Fruit fly (Drosophila melanogaster): Measurements from ENCODE around the gene Gr61a.

The Gr61a gene

DNA sequence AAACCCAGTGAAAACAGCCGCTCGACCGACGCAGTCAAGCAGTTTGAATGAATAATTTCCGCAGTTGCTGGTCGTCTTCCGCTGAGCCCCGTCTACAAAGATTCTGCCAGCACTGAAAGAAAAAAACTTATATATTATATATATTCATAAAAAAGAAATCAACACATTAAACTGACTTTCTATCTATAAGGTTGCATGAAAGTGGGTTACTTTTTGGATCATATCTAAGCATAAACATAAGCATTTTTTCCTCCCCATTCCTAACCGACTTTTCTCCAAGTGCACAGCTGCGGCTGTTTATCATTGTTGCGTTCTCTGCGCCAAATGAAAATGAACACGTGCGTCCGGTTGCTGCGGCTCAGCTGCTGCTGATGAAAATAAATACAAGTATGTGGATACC lies 20.9 kb upstream of the Gr61a start:
- no peak for TF ChIP-seq EcR (GFP tag; optimal IDR thresholded peaks at IDR 0.05)
- no peak for TF ChIP-seq usp (GFP tag; optimal IDR thresholded peaks at IDR 0.05)
- TF ChIP-seq psq (optimal IDR thresholded peaks at IDR 0.05), result no peak
- no peak for TF ChIP-seq Dll (optimal IDR thresholded peaks at IDR 0.05)
- TF ChIP-seq CG8478 (optimal IDR thresholded peaks at IDR 0.05), result no peak
- no peak for TF ChIP-seq pan (optimal IDR thresholded peaks at IDR 0.05)

DNA sequence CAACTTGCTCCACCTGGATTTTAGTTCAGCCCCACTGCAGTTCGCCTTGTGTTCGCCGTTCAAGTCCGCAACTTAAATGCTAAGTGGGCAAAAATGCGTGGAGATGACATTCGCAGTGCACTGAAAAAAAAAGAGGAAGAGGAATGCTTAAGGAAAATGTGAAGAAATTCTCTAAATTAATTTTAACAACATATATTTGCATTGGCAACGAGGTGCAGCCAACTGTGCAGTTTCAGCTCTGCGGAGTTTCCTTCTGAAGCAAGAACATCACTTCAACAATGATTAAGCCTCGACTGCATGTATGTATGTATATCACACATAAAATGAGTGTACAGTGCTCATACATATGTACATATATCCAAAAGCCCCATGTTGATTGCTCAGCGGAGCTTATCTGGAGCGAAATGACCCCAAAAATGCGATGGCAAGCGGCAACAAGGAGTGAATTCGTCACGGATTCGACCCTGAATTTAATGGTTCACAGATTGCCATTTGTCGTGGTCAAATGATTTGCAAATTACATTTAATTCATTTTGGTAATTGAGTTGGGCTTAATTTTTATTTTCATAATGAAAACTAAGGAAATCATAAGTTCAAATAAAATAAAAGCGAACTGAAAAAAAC lies 20.2 kb upstream of the Gr61a start:
- TF ChIP-seq usp (GFP tag; optimal IDR thresholded peaks at IDR 0.05) (no peak), EcR (GFP tag; optimal IDR thresholded peaks at IDR 0.05) (no peak), Dll (optimal IDR thresholded peaks at IDR 0.05) (no peak), pan (optimal IDR thresholded peaks at IDR 0.05) (no peak), CG8478 (optimal IDR thresholded peaks at IDR 0.05) (no peak), psq (optimal IDR thresholded peaks at IDR 0.05) (no peak)

DNA sequence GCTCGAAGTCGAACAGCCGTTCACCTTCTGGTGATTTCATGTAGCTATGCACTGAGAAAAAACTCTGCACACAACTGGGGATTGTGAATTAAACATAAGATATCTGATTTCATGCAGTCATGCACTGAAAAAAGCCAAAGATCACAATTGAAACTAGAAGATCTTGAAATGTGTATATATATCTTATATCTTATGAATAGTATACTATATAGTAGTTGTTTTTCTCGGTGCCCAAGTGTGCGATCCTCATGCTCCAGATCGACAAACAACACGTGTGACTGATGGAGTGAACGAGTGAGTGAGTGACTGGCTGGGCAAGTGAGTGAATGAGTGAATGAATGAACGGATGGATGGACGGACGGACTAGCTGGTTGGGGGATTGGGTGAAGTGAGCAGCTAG lies 19.3 kb upstream of the Gr61a start:
- TF ChIP-seq psq (optimal IDR thresholded peaks at IDR 0.05), result no peak
- TF ChIP-seq pan (optimal IDR thresholded peaks at IDR 0.05), result no peak
- no peak for TF ChIP-seq Dll (optimal IDR thresholded peaks at IDR 0.05)
- TF ChIP-seq usp (GFP tag; optimal IDR thresholded peaks at IDR 0.05), result no peak
- no peak for TF ChIP-seq CG8478 (optimal IDR thresholded peaks at IDR 0.05)
- no peak for TF ChIP-seq EcR (GFP tag; optimal IDR thresholded peaks at IDR 0.05)

- TF ChIP-seq EcR (GFP tag; optimal IDR thresholded peaks at IDR 0.05), result no peak
- no peak for TF ChIP-seq CG8478 (optimal IDR thresholded peaks at IDR 0.05)
- no peak for TF ChIP-seq usp (GFP tag; optimal IDR thresholded peaks at IDR 0.05)
- TF ChIP-seq psq (optimal IDR thresholded peaks at IDR 0.05), result no peak
- no peak for TF ChIP-seq Dll (optimal IDR thresholded peaks at IDR 0.05)
- no peak for TF ChIP-seq pan (optimal IDR thresholded peaks at IDR 0.05)
Measured at dm6 chr3L:822619-823018, 18.6 kb upstream of the Gr61a start.

- TF ChIP-seq pan (optimal IDR thresholded peaks at IDR 0.05) (no peak), CG8478 (optimal IDR thresholded peaks at IDR 0.05) (no peak)
Measured at dm6 chr3L:823597-823996, 17.7 kb upstream of the Gr61a start.

DNA sequence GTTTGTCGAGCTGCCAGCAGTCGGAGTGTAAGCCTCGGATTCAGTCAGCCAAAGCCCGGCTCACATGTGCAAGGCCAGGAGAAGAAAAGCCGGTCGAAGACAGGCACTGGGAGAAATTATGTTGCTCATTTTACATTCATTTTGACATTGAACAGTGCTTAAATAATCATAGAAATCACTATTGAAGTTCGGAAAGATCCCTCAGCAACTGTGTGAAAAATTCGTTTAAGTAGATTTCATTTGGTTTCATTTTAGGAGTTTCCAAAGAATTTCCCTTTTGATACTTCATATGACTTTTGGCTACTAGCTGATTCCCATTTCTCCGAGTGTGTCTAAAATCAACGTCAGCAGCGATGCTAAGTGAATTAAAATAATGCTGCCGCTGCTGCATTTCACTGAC lies 16.8 kb upstream of the Gr61a start:
- no peak for TF ChIP-seq CG8478 (optimal IDR thresholded peaks at IDR 0.05)
- no peak for TF ChIP-seq pan (optimal IDR thresholded peaks at IDR 0.05)
- TF ChIP-seq psq (optimal IDR thresholded peaks at IDR 0.05), result no peak

DNA sequence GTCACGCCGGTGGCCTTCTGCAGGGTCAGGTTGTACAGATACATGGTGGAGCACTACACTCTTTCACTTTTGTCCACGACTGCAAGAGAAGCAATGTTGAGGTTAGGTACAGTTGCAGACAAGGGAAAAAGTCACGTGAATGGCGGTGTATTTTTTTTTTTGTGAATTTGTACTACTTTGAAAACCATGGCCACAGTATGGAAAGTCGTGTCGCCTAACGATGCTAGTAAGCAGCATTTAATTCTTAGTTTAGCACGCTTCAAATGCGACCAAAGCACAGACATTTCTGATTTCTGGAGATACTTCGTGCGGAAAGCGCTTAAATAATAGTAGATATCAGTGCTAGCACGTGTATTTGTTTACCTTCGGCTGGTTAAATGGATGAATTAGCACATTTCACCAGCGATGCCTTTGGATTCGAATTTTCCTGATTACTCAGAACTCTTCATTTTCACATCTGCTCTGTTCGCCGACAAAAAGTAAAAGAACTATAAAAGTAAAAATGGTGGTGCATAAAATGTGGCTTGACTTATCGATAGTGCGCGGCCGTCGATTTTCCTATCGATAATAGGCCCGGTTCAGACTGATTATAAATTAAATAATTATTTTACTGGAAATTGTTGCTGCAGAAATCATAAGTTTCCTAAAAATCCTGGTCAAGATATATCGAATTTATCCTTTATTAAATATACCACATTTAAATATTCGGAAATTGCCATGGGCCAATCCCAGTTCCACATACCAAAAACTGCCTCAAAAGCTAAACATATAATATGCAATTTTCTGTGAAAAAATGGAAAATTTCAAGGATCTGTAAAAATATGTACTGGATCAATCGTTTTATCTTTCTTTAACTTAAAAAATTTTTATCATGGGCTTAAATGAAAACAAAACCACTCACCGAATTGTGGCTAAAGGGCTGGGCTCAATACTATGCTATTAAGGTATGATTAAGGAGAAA lies 8.1 kb upstream of the Gr61a start, which contains the start of gene Sf3b3:
TSS of gene Sf3b3 (minus strand) at position 489 of the 961 bp plus-strand sequence.
- TF ChIP-seq psq (optimal IDR thresholded peaks at IDR 0.05) (no peak), Dll (optimal IDR thresholded peaks at IDR 0.05) (no peak), EcR (GFP tag; optimal IDR thresholded peaks at IDR 0.05) (no peak), usp (GFP tag; optimal IDR thresholded peaks at IDR 0.05) (no peak), CG8478 (optimal IDR thresholded peaks at IDR 0.05) (no peak), pan (optimal IDR thresholded peaks at IDR 0.05) (no peak)

dm6 chr3L:833878-834277 lies 7.4 kb upstream of the Gr61a start, which contains the start of gene CG42553:
CG42553 (plus strand) TSS chr3L:834093.
- TF ChIP-seq pan (optimal IDR thresholded peaks at IDR 0.05), result no peak
- no peak for TF ChIP-seq psq (optimal IDR thresholded peaks at IDR 0.05)
- no peak for TF ChIP-seq Dll (optimal IDR thresholded peaks at IDR 0.05)
- no peak for TF ChIP-seq usp (GFP tag; optimal IDR thresholded peaks at IDR 0.05)
- TF ChIP-seq EcR (GFP tag; optimal IDR thresholded peaks at IDR 0.05), result no peak
- TF ChIP-seq CG8478 (optimal IDR thresholded peaks at IDR 0.05), result no peak

DNA sequence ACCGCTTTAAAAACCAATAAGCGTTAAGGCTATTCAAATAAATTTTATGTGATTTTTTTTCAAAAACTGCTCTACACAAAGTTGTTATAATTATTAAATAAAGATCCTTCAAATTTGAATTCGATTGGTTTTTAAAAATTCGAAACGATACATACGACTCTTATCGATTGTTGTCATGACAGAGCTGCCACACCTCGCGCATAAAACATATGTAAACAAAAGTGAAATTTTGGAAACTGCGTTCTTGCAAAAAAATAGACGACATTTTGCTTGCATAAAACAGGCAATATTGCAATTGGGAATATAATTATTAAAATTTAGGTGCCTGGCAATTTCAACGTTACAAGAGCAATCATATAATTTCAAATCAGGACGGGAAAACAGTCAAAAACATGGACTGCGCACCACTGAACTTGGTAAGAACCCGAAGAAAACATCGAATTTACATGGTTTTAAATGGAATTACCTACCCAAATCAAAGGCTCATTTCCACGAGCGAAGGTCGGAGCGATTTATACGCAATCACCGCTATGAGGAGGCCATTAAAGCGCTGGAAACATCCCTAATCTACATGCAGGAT lies 5.7 kb upstream of the Gr61a start, which contains the start of gene CG42554:
TSS of gene CG42554 (plus strand) at position 229 of the 580 bp plus-strand sequence.
- no peak for TF ChIP-seq usp (GFP tag; optimal IDR thresholded peaks at IDR 0.05)
- TF ChIP-seq EcR (GFP tag; optimal IDR thresholded peaks at IDR 0.05), result no peak
- no peak for TF ChIP-seq psq (optimal IDR thresholded peaks at IDR 0.05)
- TF ChIP-seq pan (optimal IDR thresholded peaks at IDR 0.05), result no peak
- no peak for TF ChIP-seq Dll (optimal IDR thresholded peaks at IDR 0.05)
- no peak for TF ChIP-seq CG8478 (optimal IDR thresholded peaks at IDR 0.05)

- TF ChIP-seq pan (optimal IDR thresholded peaks at IDR 0.05) (no peak), usp (GFP tag; optimal IDR thresholded peaks at IDR 0.05) (no peak), CG8478 (optimal IDR thresholded peaks at IDR 0.05) (no peak), EcR (GFP tag; optimal IDR thresholded peaks at IDR 0.05) (no peak), psq (optimal IDR thresholded peaks at IDR 0.05) (no peak), Dll (optimal IDR thresholded peaks at IDR 0.05) (no peak)
Measured at dm6 chr3L:837552-838187, 3.6 kb upstream of the Gr61a start, which contains the start of the genes CG13901 and CG13887. CG13901 (minus strand) TSS chr3L:837821. CG13887 (plus strand) TSS chr3L:837861.

DNA sequence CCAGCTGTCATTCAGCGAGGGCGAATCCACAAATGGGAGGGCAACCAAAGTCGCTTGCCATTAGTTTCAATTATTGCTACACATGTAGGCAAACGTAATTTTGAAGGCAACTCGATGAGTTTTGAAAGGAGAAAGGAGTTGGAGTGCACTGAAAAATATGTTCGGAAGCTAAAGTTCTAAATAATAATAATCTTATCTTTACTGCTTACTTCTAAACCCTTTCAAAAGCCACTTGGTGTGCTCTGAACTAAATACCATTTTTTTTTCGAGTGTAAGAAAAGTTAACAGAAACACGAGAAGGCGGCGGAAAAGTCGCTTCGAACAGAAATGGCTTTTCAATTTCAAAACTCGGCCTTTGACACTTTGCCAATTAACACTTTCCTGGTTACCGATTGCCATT lies 2.4 kb downstream of the Gr61a start, which contains the start of gene Cep290:
TSS of gene Cep290 (plus strand) at position 301 of the 400 bp plus-strand sequence.
- no peak for TF ChIP-seq EcR (GFP tag; optimal IDR thresholded peaks at IDR 0.05)
- TF ChIP-seq psq (optimal IDR thresholded peaks at IDR 0.05), result no peak
- TF ChIP-seq Dll (optimal IDR thresholded peaks at IDR 0.05), result no peak
- TF ChIP-seq CG8478 (optimal IDR thresholded peaks at IDR 0.05), result no peak
- no peak for TF ChIP-seq usp (GFP tag; optimal IDR thresholded peaks at IDR 0.05)
- no peak for TF ChIP-seq pan (optimal IDR thresholded peaks at IDR 0.05)

Measured in whole organism.